Worm (Caenorhabditis elegans) whole organism, L3 larva: ENCODE measurements around the gene ZK616.1.

ENCODE experiments used
- R02D3.7 ChIP-seq: fragments of 150-350 bp; optimal IDR thresholded peaks from 2 replicates; lab custom pipeline; 2014; ENCODE audit warnings: missing biosample characterization, missing genetic modification characterization
- ZK546.5 ChIP-seq: sonication (generic microtip); optimal IDR thresholded peaks from 2 replicates; lab custom pipeline; 2017; ENCODE audit warnings: missing biosample characterization, missing genetic modification characterization
- elt-1 ChIP-seq: fragments of 150-350 bp; optimal IDR thresholded peaks from 2 replicates; lab custom pipeline; 2014; ENCODE audit warnings: missing biosample characterization, missing genetic modification characterization
- elt-3 ChIP-seq, 3 experiments: fragments of 150-350 bp in 1 of 3; sonication (generic microtip) in 2 of 3; optimal IDR thresholded peaks; 2 replicates in 2 of 3; 4 replicates in 1 of 3; lab custom pipeline; 2014 to 2017; ENCODE audit warnings: missing biosample characterization in 3 of 3, missing genetic modification characterization in 3 of 3
- fkh-10 ChIP-seq: sonication (generic microtip); optimal IDR thresholded peaks from 2 replicates; lab custom pipeline; 2017; ENCODE audit warnings: missing biosample characterization, missing genetic modification reagents, missing genetic modification characterization
- lsy-12 ChIP-seq: sonication (generic microtip); optimal IDR thresholded peaks from 2 replicates; lab custom pipeline; 2016; ENCODE audit warnings: mild to moderate bottlenecking, missing genetic modification characterization, missing compliant biosample characterization
- nfya-1 ChIP-seq: sonication (generic microtip); optimal IDR thresholded peaks from 2 replicates; lab custom pipeline; 2017; ENCODE audit warnings: missing genetic modification characterization, mild to moderate bottlenecking, missing compliant biosample characterization, antibody characterized with exemption, moderate library complexity; ENCODE audit not compliant: insufficient read depth
- nhr-28 ChIP-seq: fragments of 150-350 bp; optimal IDR thresholded peaks from 2 replicates; lab custom pipeline; 2014; ENCODE audit warnings: missing biosample characterization, missing genetic modification characterization
- pha-4 ChIP-seq: fragments of 150-350 bp; optimal IDR thresholded peaks from 2 replicates; lab custom pipeline; 2014; ENCODE audit warnings: missing biosample characterization, missing genetic modification reagents, missing genetic modification characterization
- skn-1 ChIP-seq: fragments of 150-350 bp; optimal IDR thresholded peaks from 2 replicates; lab custom pipeline; 2014; ENCODE audit warnings: missing biosample characterization, missing genetic modification characterization
- ztf-11 ChIP-seq: fragments of 150-350 bp; optimal IDR thresholded peaks from 2 replicates; lab custom pipeline; 2014; ENCODE audit warnings: missing biosample characterization, missing genetic modification characterization

ce11 chrIV:5374321-5374720 lies 26.4 kb upstream of the ZK616.1 start:
- TF ChIP-seq nhr-28 (no peak), nfya-1 (tag; lab: Kevin White, UChicago) (no peak), ztf-11 (tag; lab: Kevin White, UChicago) (no peak), pha-4 (tag; lab: Kevin White, UChicago) (no peak), ZK546.5 (tag; lab: Kevin White, UChicago) (no peak), lsy-12 (no peak), elt-1 (tag; lab: Kevin White, UChicago) (no peak), elt-3 (tag; optimal IDR thresholded peaks at IDR 0.05; lab: Kevin White, UChicago) (no peak), skn-1 (tag; lab: Kevin White, UChicago) (no peak), R02D3.7 (tag; lab: Kevin White, UChicago) (no peak), fkh-10 (GFP tag; lab: Kevin White, UChicago) (no peak)
